Fruit fly (Drosophila melanogaster) whole organism, embryonic: ENCODE measurements around the gene ghi.

Experiments used
- Adf1 ChIP-seq: fragments of 200-800 bp; sonication (Bioruptor generic); IDR thresholded peaks from 2 replicates; pipeline ENCODE4 v1.3.6; 2022; ENCODE audit warnings: missing biosample characterization, missing genetic modification characterization
- Aef1 ChIP-seq: fragments of 200-800 bp; sonication (Bioruptor generic); IDR thresholded peaks from 3 replicates; pipeline ENCODE4 v1.3.6; 2022; ENCODE audit warnings: missing biosample characterization, missing genetic modification characterization
- Antp ChIP-seq: fragments of 200-800 bp; sonication (Bioruptor generic); optimal IDR thresholded peaks from 3 replicates; lab custom pipeline; 2016; ENCODE audit warnings: missing biosample characterization, missing genetic modification characterization
- Bdp1 ChIP-seq: fragments of 200-800 bp; sonication (Bioruptor generic); optimal IDR thresholded peaks from 3 replicates; lab custom pipeline; 2016; ENCODE audit warnings: missing biosample characterization, missing genetic modification characterization
- CG11695 ChIP-seq: fragments of 200-800 bp; sonication (Bioruptor generic); IDR thresholded peaks from 3 replicates; pipeline ENCODE4 v1.3.6; 2022; ENCODE audit warnings: missing biosample characterization, missing genetic modification characterization
- CG12659 ChIP-seq: fragments of 200-800 bp; sonication (Bioruptor generic); optimal IDR thresholded peaks from 3 replicates; lab custom pipeline; 2017; ENCODE audit warnings: mild to moderate bottlenecking, missing biosample characterization, missing genetic modification reagents, missing genetic modification characterization
- CG12942 ChIP-seq: fragments of 200-800 bp; sonication (Bioruptor generic); optimal IDR thresholded peaks from 3 replicates; lab custom pipeline; 2016; ENCODE audit warnings: missing biosample characterization, missing genetic modification characterization
- CG13296 ChIP-seq: fragments of 200-800 bp; sonication (Bioruptor generic); optimal IDR thresholded peaks from 3 replicates; lab custom pipeline; 2018; ENCODE audit warnings: missing biosample characterization, mild to moderate bottlenecking, missing genetic modification characterization
- CG15601 ChIP-seq: fragments of 200-800 bp; sonication (Bioruptor generic); optimal IDR thresholded peaks from 3 replicates; lab custom pipeline; 2019; ENCODE audit warnings: missing biosample characterization, mild to moderate bottlenecking, missing genetic modification characterization, moderate library complexity
- CG16779 ChIP-seq: fragments of 200-800 bp; sonication (Bioruptor generic); IDR thresholded peaks from 2 replicates; pipeline ENCODE4 v1.3.6; 2022; ENCODE audit warnings: missing biosample characterization, missing genetic modification characterization
- CG17612 ChIP-seq: fragments of 200-800 bp; sonication (Bioruptor generic); IDR thresholded peaks from 2 replicates; pipeline ENCODE4 v1.3.6; 2022; ENCODE audit warnings: missing biosample characterization, missing genetic modification characterization
- CG18619 ChIP-seq: fragments of 200-800 bp; sonication (Bioruptor generic); optimal IDR thresholded peaks from 3 replicates; lab custom pipeline; 2017; ENCODE audit warnings: missing biosample characterization, mild to moderate bottlenecking, missing genetic modification characterization
- CG32532 ChIP-seq: fragments of 200-800 bp; sonication (Bioruptor generic); IDR thresholded peaks from 2 replicates; pipeline ENCODE4 v1.3.6; 2022; ENCODE audit warnings: missing biosample characterization, missing genetic modification characterization
- CG33213 ChIP-seq: fragments of 200-800 bp; sonication (Bioruptor generic); optimal IDR thresholded peaks from 3 replicates; lab custom pipeline; 2016; ENCODE audit warnings: missing biosample characterization, missing genetic modification characterization
- CG34422 ChIP-seq: fragments of 200-800 bp; sonication (Bioruptor generic); IDR thresholded peaks from 3 replicates; pipeline ENCODE4 v1.3.6; 2022; ENCODE audit warnings: missing biosample characterization, missing genetic modification characterization
- CG3726 ChIP-seq: fragments of 200-800 bp; sonication (Bioruptor generic); IDR thresholded peaks from 3 replicates; pipeline ENCODE4, ENCODE4 v1.3.6; 2022; ENCODE audit warnings: missing biosample characterization, missing genetic modification characterization
- CG4707 ChIP-seq: fragments of 200-800 bp; sonication (Bioruptor generic); optimal IDR thresholded peaks from 2 replicates; lab custom pipeline; 2018; ENCODE audit warnings: missing biosample characterization, mild to moderate bottlenecking, missing genetic modification characterization, moderate library complexity
- CG4730 ChIP-seq: fragments of 200-800 bp; sonication (Bioruptor generic); IDR thresholded peaks from 2 replicates; pipeline ENCODE4 v1.3.6; 2022; ENCODE audit warnings: missing biosample characterization, missing genetic modification characterization
- CG4820 ChIP-seq: fragments of 200-800 bp; sonication (Bioruptor generic); optimal IDR thresholded peaks from 3 replicates; lab custom pipeline; 2016; ENCODE audit warnings: missing biosample characterization, missing genetic modification characterization
- CG5180 ChIP-seq: fragments of 200-800 bp; sonication (Bioruptor generic); optimal IDR thresholded peaks from 3 replicates; lab custom pipeline; 2017; ENCODE audit warnings: missing biosample characterization, missing genetic modification characterization, mild to moderate bottlenecking, moderate library complexity, missing genetic modification reagents
- CG7745 ChIP-seq: fragments of 200-800 bp; sonication (Bioruptor generic); optimal IDR thresholded peaks from 2 replicates; lab custom pipeline; 2018; ENCODE audit warnings: missing biosample characterization, mild to moderate bottlenecking, missing genetic modification characterization, moderate library complexity
- CG8765 ChIP-seq: fragments of 200-800 bp; sonication (Bioruptor generic); IDR thresholded peaks from 2 replicates; pipeline ENCODE4 v1.3.6; 2022; ENCODE audit warnings: missing biosample characterization, missing genetic modification characterization
- CG8944 ChIP-seq: fragments of 200-800 bp; sonication (Bioruptor generic); optimal IDR thresholded peaks from 3 replicates; lab custom pipeline; 2016; ENCODE audit warnings: missing biosample characterization, missing genetic modification characterization
- Camta ChIP-seq: fragments of 200-800 bp; sonication (Bioruptor generic); optimal IDR thresholded peaks from 2 replicates; lab custom pipeline; 2016; ENCODE audit warnings: missing biosample characterization, missing genetic modification characterization
- D ChIP-seq, 2 experiments: fragments of 200-800 bp in 1 of 2; fragments of >200 bp in 1 of 2; sonication (Bioruptor generic) in 1 of 2; optimal IDR thresholded peaks; 2 replicates in 1 of 2; 3 replicates in 1 of 2; lab custom pipeline; 2017; ENCODE audit warnings: mild to moderate bottlenecking in 1 of 2, missing biosample characterization in 1 of 2, missing genetic modification characterization in 1 of 2, missing genetic modification reagents in 1 of 2
- Dip2 ChIP-seq: fragments of 200-800 bp; sonication (Bioruptor generic); IDR thresholded peaks from 2 replicates; pipeline ENCODE4 v1.3.6; 2022; ENCODE audit warnings: missing biosample characterization, missing genetic modification characterization
- Dip3 ChIP-seq: fragments of 200-800 bp; sonication (Bioruptor generic); optimal IDR thresholded peaks from 3 replicates; lab custom pipeline; 2016; ENCODE audit warnings: missing biosample characterization, missing genetic modification characterization
- Dll ChIP-seq: fragments of 200-800 bp; sonication (Bioruptor generic); IDR thresholded peaks from 4 replicates; pipeline ENCODE4 v1.3.6; 2022; ENCODE audit warnings: missing biosample characterization, missing genetic modification characterization; ENCODE audit not compliant: partially characterized antibody
- Elba2 ChIP-seq: fragments of 200-800 bp; sonication (Bioruptor generic); optimal IDR thresholded peaks from 3 replicates; lab custom pipeline; 2016; ENCODE audit warnings: missing biosample characterization, missing genetic modification characterization
- H2.0 ChIP-seq: fragments of 200-800 bp; sonication (Bioruptor generic); IDR thresholded peaks from 2 replicates; pipeline ENCODE4 v1.3.6; 2022; ENCODE audit warnings: missing biosample characterization, missing genetic modification characterization
- HLH4C ChIP-seq: fragments of 200-800 bp; sonication (Bioruptor generic); IDR thresholded peaks from 3 replicates; pipeline ENCODE4 v1.3.6; 2022; ENCODE audit warnings: missing biosample characterization, missing genetic modification characterization; ENCODE audit not compliant: partially characterized antibody
- MBD-R2 ChIP-seq: fragments of 200-800 bp; sonication (Bioruptor generic); IDR thresholded peaks from 2 replicates; pipeline ENCODE4 v1.3.6; 2022; ENCODE audit warnings: missing biosample characterization, missing genetic modification characterization
- MESR4 ChIP-seq: fragments of 200-800 bp; sonication (Bioruptor generic); optimal IDR thresholded peaks from 2 replicates; lab custom pipeline; 2018; ENCODE audit warnings: missing biosample characterization, mild to moderate bottlenecking, missing genetic modification characterization, moderate library complexity
- NC2β ChIP-seq: fragments of 200-800 bp; sonication (Bioruptor generic); optimal IDR thresholded peaks from 2 replicates; lab custom pipeline; 2016; ENCODE audit warnings: missing biosample characterization, missing genetic modification characterization
- Scr ChIP-seq: fragments of 200-800 bp; sonication (Bioruptor generic); IDR thresholded peaks from 2 replicates; pipeline ENCODE4 v1.3.6; 2022; ENCODE audit warnings: missing biosample characterization, missing genetic modification characterization; ENCODE audit not compliant: partially characterized antibody
- Taf1 ChIP-seq: fragments of 200-800 bp; sonication (Bioruptor generic); IDR thresholded peaks from 2 replicates; pipeline ENCODE4 v1.3.6; 2022; ENCODE audit warnings: missing biosample characterization, missing genetic modification characterization
- ab ChIP-seq: fragments of 200-800 bp; sonication (Bioruptor generic); optimal IDR thresholded peaks from 2 replicates; lab custom pipeline; 2016; ENCODE audit warnings: missing biosample characterization, missing genetic modification characterization
- al ChIP-seq: fragments of 200-800 bp; sonication (Bioruptor generic); IDR thresholded peaks from 2 replicates; pipeline ENCODE4 v1.3.6; 2022; ENCODE audit warnings: missing biosample characterization, missing genetic modification characterization
- ase ChIP-seq: fragments of 200-800 bp; sonication (Bioruptor generic); IDR thresholded peaks from 3 replicates; pipeline ENCODE4 v1.3.6; 2022; ENCODE audit warnings: missing biosample characterization, missing genetic modification characterization
- bowl ChIP-seq: fragments of 200-800 bp; sonication (Bioruptor generic); IDR thresholded peaks from 2 replicates; pipeline ENCODE4 v1.3.6; 2022; ENCODE audit warnings: missing biosample characterization, missing genetic modification characterization
- chn ChIP-seq: fragments of 200-800 bp; sonication (Bioruptor generic); optimal IDR thresholded peaks from 2 replicates; lab custom pipeline; 2016; ENCODE audit warnings: missing biosample characterization, missing genetic modification characterization
- fd102C ChIP-seq: fragments of 200-800 bp; sonication (Bioruptor generic); optimal IDR thresholded peaks from 2 replicates; lab custom pipeline; 2018; ENCODE audit warnings: missing biosample characterization, mild to moderate bottlenecking, missing genetic modification characterization, moderate library complexity
- gem ChIP-seq: fragments of 200-800 bp; sonication (Bioruptor generic); optimal IDR thresholded peaks from 2 replicates; lab custom pipeline; 2019; ENCODE audit warnings: missing biosample characterization, mild to moderate bottlenecking, missing genetic modification characterization, moderate library complexity
- grn ChIP-seq: fragments of 200-800 bp; sonication (Bioruptor generic); optimal IDR thresholded peaks from 3 replicates; lab custom pipeline; 2017; ENCODE audit warnings: missing biosample characterization, missing genetic modification characterization
- gsb-n ChIP-seq: fragments of 200-800 bp; sonication (Bioruptor generic); optimal IDR thresholded peaks from 3 replicates; lab custom pipeline; 2018; ENCODE audit warnings: missing biosample characterization, mild to moderate bottlenecking, missing genetic modification characterization
- klu ChIP-seq: fragments of 200-800 bp; sonication (Bioruptor generic); IDR thresholded peaks from 2 replicates; pipeline ENCODE4 v1.3.6; 2022; ENCODE audit warnings: missing biosample characterization, missing genetic modification characterization
- maf-S ChIP-seq: fragments of 200-800 bp; sonication (Bioruptor generic); optimal IDR thresholded peaks from 2 replicates; lab custom pipeline; 2016; ENCODE audit warnings: missing biosample characterization, missing genetic modification characterization
- nerfin-1 ChIP-seq: fragments of 200-800 bp; sonication (Bioruptor generic); optimal IDR thresholded peaks from 3 replicates; lab custom pipeline; 2019; ENCODE audit warnings: missing biosample characterization, mild to moderate bottlenecking, missing genetic modification characterization, moderate library complexity
- pb ChIP-seq: fragments of 200-800 bp; sonication (Bioruptor generic); optimal IDR thresholded peaks from 3 replicates; lab custom pipeline; 2016; ENCODE audit warnings: missing biosample characterization, missing genetic modification characterization
- pfk ChIP-seq: fragments of 200-800 bp; sonication (Bioruptor generic); optimal IDR thresholded peaks from 2 replicates; lab custom pipeline; 2018; ENCODE audit warnings: missing biosample characterization, mild to moderate bottlenecking, missing genetic modification characterization, moderate library complexity
- yki ChIP-seq: fragments of >200 bp; optimal IDR thresholded peaks from 3 replicates; lab custom pipeline; 2018

ghi gene

DNA sequence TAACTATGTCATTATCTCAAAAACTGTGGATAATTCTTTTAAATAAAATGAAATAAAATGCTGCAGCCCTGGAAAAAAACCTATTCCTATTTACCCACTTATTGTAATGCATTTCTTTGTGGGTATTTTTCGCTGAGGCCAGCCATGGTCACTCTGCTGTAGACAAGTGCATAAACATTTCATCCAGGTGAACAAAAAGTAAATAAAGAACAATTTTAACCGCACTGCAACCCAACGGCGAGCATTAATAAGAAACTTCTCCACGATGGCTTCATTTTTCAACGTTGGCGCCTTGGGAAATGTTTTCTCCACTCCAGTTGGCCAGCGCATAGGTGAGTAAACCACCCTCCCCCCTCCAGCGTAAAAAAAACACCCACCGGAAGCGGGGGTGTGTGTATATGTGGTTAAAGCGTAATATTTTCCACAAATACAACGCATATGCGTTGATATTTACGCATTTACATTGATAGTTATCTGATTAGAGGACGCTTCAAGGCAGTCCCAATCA lies 4.9 kb upstream of the ghi start, which contains the start of gene CG3529 (continued):
- no peak for TF ChIP-seq CG18619 (GFP tag; lab: Kevin White, UChicago)
- TF ChIP-seq Dip3 (GFP tag; lab: Kevin White, UChicago) = no peak
- no peak for TF ChIP-seq CG12942 (GFP tag; lab: Kevin White, UChicago)
- TF ChIP-seq CG5180 (GFP tag; lab: Kevin White, UChicago) = peak; percentile 45
- no peak for TF ChIP-seq ase
- TF ChIP-seq H2.0 = peak; percentile 27; the same call in 1 of the 2 replicates
- no peak for TF ChIP-seq Taf1 (GFP tag; lab: Robert Waterston, UW)
- no peak for TF ChIP-seq Dip2 (GFP tag; lab: Robert Waterston, UW)
- TF ChIP-seq Camta = peak; percentile 25
- TF ChIP-seq CG17612 (GFP tag; lab: Robert Waterston, UW) = no peak
- TF ChIP-seq chn (GFP tag; lab: Kevin White, UChicago) = peak; percentile 79
- TF ChIP-seq CG32532 (GFP tag; lab: Robert Waterston, UW) = peak; percentile 47
- no peak for TF ChIP-seq fd102C (GFP tag; lab: Kevin White, UChicago)
- no peak for TF ChIP-seq CG16779 (GFP tag; lab: Robert Waterston, UW)
- peak; percentile 53; the same call in 1 of the 2 replicates for TF ChIP-seq MBD-R2
- TF ChIP-seq Bdp1 (GFP tag; lab: Kevin White, UChicago) = peak; percentile 19
- TF ChIP-seq CG3726 (GFP tag; lab: Robert Waterston, UW) = no peak
- no peak for TF ChIP-seq bowl (GFP tag; lab: Robert Waterston, UW)
- TF ChIP-seq gsb-n (tag; lab: Kevin White, UChicago) = no peak
- TF ChIP-seq D (optimal IDR thresholded peaks at IDR 0.05; lab: Kevin White, UChicago) = no peak
- TF ChIP-seq D (GFP tag; optimal IDR thresholded peaks at IDR 0.05; lab: Kevin White, UChicago) = no peak
- peak; percentile 44 for TF ChIP-seq NC2β (GFP tag; lab: Kevin White, UChicago)
- peak; percentile 45 for TF ChIP-seq CG15601 (tag; lab: Kevin White, UChicago)
- no peak for TF ChIP-seq Adf1 (GFP tag; lab: Robert Waterston, UW)
- TF ChIP-seq klu (GFP tag; lab: Robert Waterston, UW) = peak; percentile 72
- peak; percentile 15 for TF ChIP-seq CG4707 (GFP tag; lab: Kevin White, UChicago)
- TF ChIP-seq al (GFP tag; lab: Robert Waterston, UW) = no peak
- TF ChIP-seq CG13296 = no peak
- peak; percentile 10 for TF ChIP-seq CG8944 (GFP tag; lab: Kevin White, UChicago)
- no peak for TF ChIP-seq CG7745 (tag; lab: Kevin White, UChicago)
- no peak for TF ChIP-seq Scr (GFP tag; lab: Robert Waterston, UW)
- no peak for TF ChIP-seq CG11695 (GFP tag; lab: Robert Waterston, UW)
- peak; percentile 42 for TF ChIP-seq CG33213 (GFP tag; lab: Kevin White, UChicago)
- TF ChIP-seq ab (GFP tag; lab: Kevin White, UChicago) = no peak
- no peak for TF ChIP-seq HLH4C
- no peak for TF ChIP-seq CG4730 (GFP tag; lab: Robert Waterston, UW)
- TF ChIP-seq Elba2 = no peak
- TF ChIP-seq CG12659 = peak; percentile 70
- TF ChIP-seq MESR4 (GFP tag; lab: Kevin White, UChicago) = peak; percentile 75
- TF ChIP-seq Aef1 (GFP tag; lab: Robert Waterston, UW) = no peak
- no peak for TF ChIP-seq Dll (GFP tag; lab: Robert Waterston, UW)
- TF ChIP-seq yki (lab: Kevin White, UChicago) = no peak
- no peak for TF ChIP-seq pb
- TF ChIP-seq Antp (GFP tag; lab: Kevin White, UChicago) = no peak
- peak; percentile 2 for TF ChIP-seq maf-S (GFP tag; lab: Kevin White, UChicago)
- peak; percentile 36 for TF ChIP-seq gem (tag; lab: Kevin White, UChicago)
- no peak for TF ChIP-seq CG8765
- TF ChIP-seq CG4820 (GFP tag; lab: Kevin White, UChicago) = no peak
- TF ChIP-seq nerfin-1 = peak; percentile 87
- TF ChIP-seq grn (GFP tag; lab: Kevin White, UChicago) = no peak
- TF ChIP-seq pfk (GFP tag; lab: Kevin White, UChicago) = peak; percentile 16
- TF ChIP-seq CG34422 (GFP tag; lab: Robert Waterston, UW) = peak; percentile 44; the same call in 1 of the 3 replicates
